Worm (Caenorhabditis elegans): Measurements from ENCODE around the gene Y39H10B.2.

- TF ChIP-seq tbx-37 (GFP tag; conservative IDR thresholded peaks at IDR 0.05) (no peak), B0310.2 (tag; optimal IDR thresholded peaks at IDR 0.05) (no peak), aly-1 (tag; optimal IDR thresholded peaks at IDR 0.05) (no peak)
Observed at ce11 chrV:3685790-3686208, 17.2 kb downstream of the Y39H10B.2 start, which contains the start of gene W08A12.2.
